Worm (Caenorhabditis elegans) whole organism, L1 larva: ENCODE results near the gene ceh-92.

Experiments
- efl-1 ChIP-seq, 4 experiments: fragments of 150-350 bp; optimal IDR thresholded peaks in 3 of 4; peaks in 1 of 4; 1 replicate in 1 of 4; 2 replicates in 3 of 4; lab custom pipeline; 2014; ENCODE audit warnings: missing biosample characterization in 2 of 4, missing genetic modification characterization in 2 of 4, missing genetic modification reagents in 2 of 4
- ets-5 ChIP-seq: fragments of 200-800 bp; sonication (Bioruptor generic); IDR thresholded peaks from 2 replicates; pipeline ENCODE4 v1.3.6; 2022; ENCODE audit warnings: missing genetic modification characterization, missing compliant biosample characterization
- nhr-11 ChIP-seq: fragments of 150-350 bp; optimal IDR thresholded peaks from 2 replicates; lab custom pipeline; 2014; ENCODE audit warnings: missing biosample characterization, missing genetic modification characterization
- unc-62 ChIP-seq: fragments of 150-350 bp; optimal IDR thresholded peaks from 2 replicates; lab custom pipeline; 2014; ENCODE audit warnings: missing biosample characterization, missing genetic modification reagents, missing genetic modification characterization
- vab-15 ChIP-seq: sonication (generic microtip); optimal IDR thresholded peaks from 2 replicates; lab custom pipeline; 2017; ENCODE audit warnings: missing genotype, mild to moderate bottlenecking, missing genetic modification characterization, missing compliant biosample characterization

DNA sequence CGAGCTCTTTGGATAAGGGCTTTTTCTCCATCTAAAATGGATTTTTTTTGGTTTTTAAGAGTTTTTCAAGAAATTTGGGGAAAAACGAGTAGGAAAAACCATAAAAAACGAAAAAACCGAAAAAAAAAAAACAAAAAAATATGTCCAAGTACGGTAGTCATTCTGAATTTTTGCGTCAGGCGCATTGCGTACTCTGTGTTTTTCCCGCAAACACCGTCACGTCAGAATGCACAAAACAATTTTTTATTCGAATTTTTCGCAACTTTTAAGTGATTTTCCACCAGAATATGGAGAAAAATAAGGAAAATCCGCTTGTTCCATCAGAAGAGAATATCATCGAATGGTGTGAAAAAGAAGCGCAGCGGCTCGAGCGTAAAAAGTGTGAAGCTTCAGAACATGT lies at the start of gene ceh-92, which contains the start of gene Y66D12A.6:
- TF ChIP-seq ets-5: no peak
- no peak for TF ChIP-seq vab-15 (tag; lab: Kevin White, UChicago)
- no peak for TF ChIP-seq nhr-11 (tag; lab: Kevin White, UChicago)
- no peak for TF ChIP-seq unc-62 (GFP tag; lab: Kevin White, UChicago)
- TF ChIP-seq efl-1 (optimal IDR thresholded peaks at IDR 0.05; lab: Kevin White, UChicago): peak in 1 of 2 experiments; percentile 71
- peak; percentile 9 to 66 for TF ChIP-seq efl-1 (GFP tag; optimal IDR thresholded peaks at IDR 0.05 in 1 of 2; lab: Kevin White, UChicago)
